Worm (Caenorhabditis elegans): ENCODE results near the gene F58H1.5.

ce11 chrV:11933196-11934028, 24.8 kb upstream of the F58H1.5 start, which contains the start of the genes aman-2 and F58H1.3:
- TF ChIP-seq nhr-76 (tag; optimal IDR thresholded peaks at IDR 0.05) (no peak), M03D4.4 (tag; optimal IDR thresholded peaks at IDR 0.05) (no peak), mab-5 (tag; optimal IDR thresholded peaks at IDR 0.05) (no peak), pha-4 (tag; optimal IDR thresholded peaks at IDR 0.05) (no peak), ztf-11 (tag; optimal IDR thresholded peaks at IDR 0.05) (no peak), hlh-1 (tag; optimal IDR thresholded peaks at IDR 0.05) (no peak), elt-3 (tag; optimal IDR thresholded peaks at IDR 0.05) (no peak), drap-1 (GFP tag; optimal IDR thresholded peaks at IDR 0.05) (no peak), nhr-2 (tag; optimal IDR thresholded peaks at IDR 0.05) (no peak), snpc-4 (tag; optimal IDR thresholded peaks at IDR 0.05) (no peak), ces-1 (GFP tag; optimal IDR thresholded peaks at IDR 0.05) (peak; percentile 44)

Measured in whole organism, mixed stage, embryonic.